Worm (Caenorhabditis elegans) whole organism, L1 larva: ENCODE results near the gene K09B11.5.

Experiments
- C16A3.4 ChIP-seq: fragments of 150-350 bp; optimal IDR thresholded peaks from 2 replicates; lab custom pipeline; 2014; ENCODE audit warnings: missing biosample characterization, missing genetic modification characterization
- C34B4.2 ChIP-seq: sonication (generic microtip); optimal IDR thresholded peaks from 2 replicates; lab custom pipeline; 2017; ENCODE audit warnings: mild to moderate bottlenecking, missing genetic modification characterization, missing compliant biosample characterization
- aha-1 ChIP-seq: fragments of 150-350 bp; optimal IDR thresholded peaks from 2 replicates; lab custom pipeline; 2014; ENCODE audit warnings: missing biosample characterization, missing genetic modification characterization
- blmp-1 ChIP-seq: fragments of 150-350 bp; optimal IDR thresholded peaks from 2 replicates; lab custom pipeline; 2014; ENCODE audit warnings: missing biosample characterization, missing genetic modification characterization
- ceh-8 ChIP-seq: fragments of 200-800 bp; sonication (Bioruptor generic); optimal IDR thresholded peaks from 2 replicates; lab custom pipeline; 2018; ENCODE audit warnings: mild to moderate bottlenecking, missing genetic modification characterization, moderate library complexity, missing compliant biosample characterization
- ceh-82 ChIP-seq, 3 experiments: fragments of 150-350 bp in 1 of 3; sonication (generic microtip) in 2 of 3; optimal IDR thresholded peaks; 2 replicates each; lab custom pipeline; 2014 to 2017; ENCODE audit warnings: missing biosample characterization in 3 of 3, missing genetic modification characterization in 3 of 3
- ceh-90 ChIP-seq: sonication (generic microtip); optimal IDR thresholded peaks from 2 replicates; lab custom pipeline; 2016; ENCODE audit warnings: missing genetic modification characterization, missing compliant biosample characterization
- efl-1 ChIP-seq, 4 experiments: fragments of 150-350 bp; optimal IDR thresholded peaks in 3 of 4; peaks in 1 of 4; 1 replicate in 1 of 4; 2 replicates in 3 of 4; lab custom pipeline; 2014; ENCODE audit warnings: missing biosample characterization in 2 of 4, missing genetic modification characterization in 2 of 4, missing genetic modification reagents in 2 of 4
- egl-13 ChIP-seq: sonication (generic microtip); optimal IDR thresholded peaks from 2 replicates; lab custom pipeline; 2016; ENCODE audit warnings: missing genotype, missing genetic modification reagents, missing genetic modification characterization, missing compliant biosample characterization
- elt-2 ChIP-seq: sonication (generic microtip); optimal IDR thresholded peaks from 2 replicates; lab custom pipeline; 2016; ENCODE audit warnings: missing genetic modification characterization, mild to moderate bottlenecking, inconsistent platforms, missing compliant biosample characterization, missing genetic modification reagents
- elt-3 ChIP-seq, 6 experiments: fragments of 150-350 bp in 1 of 6; sonication (generic microtip); optimal IDR thresholded peaks; 2 replicates each; lab custom pipeline; 2017 to 2018; ENCODE audit warnings: missing biosample characterization in 6 of 6, missing genetic modification characterization in 6 of 6, inconsistent platforms in 1 of 6
- ets-5 ChIP-seq: fragments of 200-800 bp; sonication (Bioruptor generic); IDR thresholded peaks from 2 replicates; pipeline ENCODE4 v1.3.6; 2022; ENCODE audit warnings: missing genetic modification characterization, missing compliant biosample characterization
- fkh-4 ChIP-seq: sonication (generic microtip); optimal IDR thresholded peaks from 2 replicates; lab custom pipeline; 2016; ENCODE audit warnings: missing compliant biosample characterization, missing genetic modification characterization, borderline replicate concordance
- hpl-2 ChIP-seq: fragments of 150-350 bp; optimal IDR thresholded peaks from 2 replicates; lab custom pipeline; 2014; ENCODE audit warnings: missing biosample characterization, missing genetic modification reagents, missing genetic modification characterization
- jun-1 ChIP-seq: fragments of 150-350 bp; optimal IDR thresholded peaks from 2 replicates; lab custom pipeline; 2014; ENCODE audit warnings: missing biosample characterization, missing genetic modification reagents, missing genetic modification characterization
- lin-14 ChIP-seq: fragments of 200-800 bp; sonication (Bioruptor generic); optimal IDR thresholded peaks from 2 replicates; lab custom pipeline; 2018; ENCODE audit warnings: mild to moderate bottlenecking, missing genetic modification characterization, moderate library complexity, missing compliant biosample characterization
- lin-15B ChIP-seq: fragments of 150-350 bp; sonication (generic microtip); optimal IDR thresholded peaks from 3 replicates; lab custom pipeline; 2014; ENCODE audit warnings: missing biosample characterization, missing genetic modification characterization
- lin-35 ChIP-seq, 2 experiments: fragments of 150-350 bp; optimal IDR thresholded peaks; 2 replicates each; lab custom pipeline; 2014; ENCODE audit warnings: missing biosample characterization in 2 of 2, missing genetic modification characterization in 2 of 2, missing genetic modification reagents in 2 of 2
- lsy-2 ChIP-seq, 2 experiments: fragments of 150-350 bp; optimal IDR thresholded peaks; 2 replicates each; lab custom pipeline; 2014; ENCODE audit warnings: missing biosample characterization in 2 of 2, missing genetic modification characterization in 2 of 2
- mdl-1 ChIP-seq, 2 experiments: fragments of 150-350 bp; optimal IDR thresholded peaks; 2 replicates each; lab custom pipeline; 2014 to 2017; ENCODE audit warnings: missing biosample characterization in 2 of 2, missing genetic modification characterization in 2 of 2, inconsistent platforms in 1 of 2
- mep-1 ChIP-seq: fragments of 150-350 bp; optimal IDR thresholded peaks from 2 replicates; lab custom pipeline; 2014; ENCODE audit warnings: missing biosample characterization, missing genetic modification characterization
- nhr-11 ChIP-seq: fragments of 150-350 bp; optimal IDR thresholded peaks from 2 replicates; lab custom pipeline; 2014; ENCODE audit warnings: missing biosample characterization, missing genetic modification characterization
- nhr-19 ChIP-seq: fragments of 200-800 bp; sonication (Bioruptor generic); conservative IDR thresholded peaks from 2 replicates; pipeline ENCODE4 v1.3.6; 2022; ENCODE audit warnings: missing genetic modification characterization, missing compliant biosample characterization
- nhr-20 ChIP-seq: sonication (generic microtip); optimal IDR thresholded peaks from 2 replicates; lab custom pipeline; 2016; ENCODE audit warnings: mild to moderate bottlenecking, missing genetic modification characterization, missing compliant biosample characterization
- nhr-28 ChIP-seq: fragments of 150-350 bp; optimal IDR thresholded peaks from 2 replicates; lab custom pipeline; 2014; ENCODE audit warnings: missing biosample characterization, missing genetic modification characterization
- nhr-47 ChIP-seq: sonication (generic microtip); optimal IDR thresholded peaks from 2 replicates; lab custom pipeline; 2016; ENCODE audit warnings: mild to moderate bottlenecking, missing genetic modification characterization, moderate library complexity, missing compliant biosample characterization
- nhr-71 ChIP-seq: sonication (generic microtip); optimal IDR thresholded peaks from 2 replicates; lab custom pipeline; 2016; ENCODE audit warnings: mild to moderate bottlenecking, missing genetic modification characterization, moderate library complexity, missing compliant biosample characterization
- nhr-84 ChIP-seq: sonication (generic microtip); optimal IDR thresholded peaks from 2 replicates; lab custom pipeline; 2017; ENCODE audit warnings: missing biosample characterization, missing genetic modification characterization
- nhr-85 ChIP-seq: sonication (generic microtip); peaks from one replicate; lab custom pipeline; 2016; ENCODE audit warnings: missing genetic modification characterization, inconsistent platforms, missing compliant biosample characterization
- nhr-90 ChIP-seq: sonication (generic microtip); optimal IDR thresholded peaks from 2 replicates; lab custom pipeline; 2016; ENCODE audit warnings: mild to moderate bottlenecking, missing genetic modification characterization, missing compliant biosample characterization; ENCODE audit not compliant: poor library complexity
- pag-3 ChIP-seq: sonication (generic microtip); optimal IDR thresholded peaks from 2 replicates; lab custom pipeline; 2017; ENCODE audit warnings: missing genetic modification characterization, mild to moderate bottlenecking, missing compliant biosample characterization, antibody characterized with exemption, borderline replicate concordance; ENCODE audit not compliant: insufficient read depth
- pax-3 ChIP-seq: fragments of 200-800 bp; sonication (Bioruptor generic); optimal IDR thresholded peaks from 2 replicates; lab custom pipeline; 2018; ENCODE audit warnings: mild to moderate bottlenecking, missing genetic modification characterization, moderate library complexity, missing compliant biosample characterization
- rnt-1 ChIP-seq: sonication (generic microtip); optimal IDR thresholded peaks from 2 replicates; lab custom pipeline; 2016; ENCODE audit warnings: mild to moderate bottlenecking, missing genetic modification characterization, moderate library complexity, missing compliant biosample characterization
- skn-1 ChIP-seq: fragments of 150-350 bp; optimal IDR thresholded peaks from 2 replicates; lab custom pipeline; 2014; ENCODE audit warnings: missing biosample characterization, missing genetic modification characterization
- snu-23 ChIP-seq: sonication (generic microtip); optimal IDR thresholded peaks from 2 replicates; lab custom pipeline; 2016; ENCODE audit warnings: missing genetic modification characterization, missing compliant biosample characterization
- sox-4 ChIP-seq: sonication (generic microtip); optimal IDR thresholded peaks from 2 replicates; lab custom pipeline; 2016; ENCODE audit warnings: missing genetic modification characterization, missing compliant biosample characterization
- sup-37 ChIP-seq: fragments of 200-800 bp; sonication (Bioruptor generic); optimal IDR thresholded peaks from 2 replicates; lab custom pipeline; 2018; ENCODE audit warnings: mild to moderate bottlenecking, missing genetic modification characterization, missing compliant biosample characterization
- tbx-2 ChIP-seq: sonication (generic microtip); optimal IDR thresholded peaks from 2 replicates; lab custom pipeline; 2016; ENCODE audit warnings: missing genetic modification characterization, missing compliant biosample characterization
- unc-86 ChIP-seq: sonication (generic microtip); optimal IDR thresholded peaks from 2 replicates; lab custom pipeline; 2016; ENCODE audit warnings: missing genetic modification characterization, missing compliant biosample characterization
- vab-15 ChIP-seq: sonication (generic microtip); optimal IDR thresholded peaks from 2 replicates; lab custom pipeline; 2017; ENCODE audit warnings: missing genotype, mild to moderate bottlenecking, missing genetic modification characterization, missing compliant biosample characterization
- zag-1 ChIP-seq: fragments of 150-350 bp; optimal IDR thresholded peaks from 2 replicates; lab custom pipeline; 2014; ENCODE audit warnings: missing biosample characterization, missing genetic modification characterization
- zip-4 ChIP-seq: fragments of 200-800 bp; sonication (Bioruptor generic); optimal IDR thresholded peaks from 2 replicates; lab custom pipeline; 2018; ENCODE audit warnings: mild to moderate bottlenecking, missing genetic modification characterization, moderate library complexity, missing compliant biosample characterization
- ztf-4 ChIP-seq: fragments of 150-350 bp; optimal IDR thresholded peaks from 2 replicates; lab custom pipeline; 2014; ENCODE audit warnings: missing biosample characterization, missing genetic modification characterization

Gene K09B11.5

ce11 chrIV:13393246-13393716, 40.5 kb downstream of the K09B11.5 start:
- TF ChIP-seq ceh-82 (tag; optimal IDR thresholded peaks at IDR 0.05; lab: Kevin White, UChicago): no peak
- peak in 3 of 6 experiments; percentile 6 to 82 (median 61) for TF ChIP-seq elt-3 (tag; optimal IDR thresholded peaks at IDR 0.05; lab: Kevin White, UChicago)
- no peak for TF ChIP-seq fkh-4 (tag; lab: Kevin White, UChicago)
- TF ChIP-seq nhr-28: no peak
- TF ChIP-seq elt-2 (tag; lab: Kevin White, UChicago): peak; percentile 85
- TF ChIP-seq ets-5 (GFP tag; lab: Robert Waterston, UW): no peak
- TF ChIP-seq mep-1: peak; percentile 5
- no peak for TF ChIP-seq egl-13 (tag; lab: Kevin White, UChicago)
- TF ChIP-seq pax-3 (tag; lab: Kevin White, UChicago): no peak
- TF ChIP-seq lin-35 (GFP tag; optimal IDR thresholded peaks at IDR 0.05; lab: Kevin White, UChicago): peak in 1 of 2 experiments; percentile 45
- no peak for TF ChIP-seq C34B4.2 (tag; lab: Kevin White, UChicago)
- TF ChIP-seq rnt-1 (tag; lab: Kevin White, UChicago): no peak
- TF ChIP-seq nhr-85: peak; percentile 89
- peak; percentile 65 for TF ChIP-seq lin-14 (GFP tag; lab: Kevin White, UChicago)
- peak; percentile 84 for TF ChIP-seq nhr-71 (tag; lab: Kevin White, UChicago)
- TF ChIP-seq tbx-2 (tag; lab: Kevin White, UChicago): peak; percentile 58
- peak in 1 of 2 experiments; percentile 26 for TF ChIP-seq mdl-1 (tag; optimal IDR thresholded peaks at IDR 0.05; lab: Kevin White, UChicago)
- TF ChIP-seq nhr-47 (tag; lab: Kevin White, UChicago): peak; percentile 18
- TF ChIP-seq unc-86 (tag; lab: Kevin White, UChicago): no peak
- TF ChIP-seq efl-1 (optimal IDR thresholded peaks at IDR 0.05; lab: Kevin White, UChicago): no peak
- peak in 1 of 2 experiments; percentile 84 for TF ChIP-seq efl-1 (GFP tag; optimal IDR thresholded peaks at IDR 0.05 in 1 of 2; lab: Kevin White, UChicago)
- TF ChIP-seq pag-3: peak; percentile 23
- TF ChIP-seq nhr-19 (GFP tag; lab: Robert Waterston, UW): peak; percentile 50
- peak; percentile 36 for TF ChIP-seq blmp-1 (tag; lab: Kevin White, UChicago)
- TF ChIP-seq nhr-11 (tag; lab: Kevin White, UChicago): no peak
- TF ChIP-seq nhr-90: peak; percentile 73
- TF ChIP-seq zag-1 (tag; lab: Kevin White, UChicago): no peak
- peak; percentile 76 for TF ChIP-seq nhr-20
- TF ChIP-seq C16A3.4 (tag; lab: Kevin White, UChicago): peak; percentile 7
- TF ChIP-seq lin-15B (tag; lab: Kevin White, UChicago): no peak
- no peak for TF ChIP-seq sup-37 (GFP tag; lab: Kevin White, UChicago)
- no peak for TF ChIP-seq skn-1
- TF ChIP-seq snu-23: peak; percentile 48
- no peak for TF ChIP-seq ceh-8 (GFP tag; lab: Kevin White, UChicago)
- TF ChIP-seq lsy-2 (tag; optimal IDR thresholded peaks at IDR 0.05; lab: Kevin White, UChicago): peak; percentile 24 to 44
- TF ChIP-seq ztf-4 (tag; lab: Kevin White, UChicago): peak; percentile 19
- TF ChIP-seq zip-4 (GFP tag; lab: Kevin White, UChicago): no peak

- TF ChIP-seq jun-1 (tag; lab: Kevin White, UChicago): no peak
- TF ChIP-seq pax-3 (tag; lab: Kevin White, UChicago): no peak
- TF ChIP-seq fkh-4 (tag; lab: Kevin White, UChicago): no peak
- TF ChIP-seq vab-15: no peak
- no peak for TF ChIP-seq nhr-84 (tag; lab: Kevin White, UChicago)
- no peak for TF ChIP-seq aha-1 (tag; lab: Kevin White, UChicago)
- no peak for TF ChIP-seq sox-4 (tag; lab: Kevin White, UChicago)
- no peak for TF ChIP-seq nhr-71 (tag; lab: Kevin White, UChicago)
- no peak for TF ChIP-seq snu-23
- TF ChIP-seq ceh-90 (tag; lab: Kevin White, UChicago): no peak
- no peak for TF ChIP-seq hpl-2 (GFP tag; lab: Kevin White, UChicago)
- TF ChIP-seq tbx-2 (tag; lab: Kevin White, UChicago): no peak
- TF ChIP-seq, all 84 proteins: peak for 0
Observed at ce11 chrIV:13392230-13392629, 41.6 kb downstream of the K09B11.5 start.
